Worm (Caenorhabditis elegans) whole organism, L3 larva: Measurements from ENCODE around the gene C27D6.11.
A peak's percentile ranks its signal among the peaks of the same experiment; 100 is the strongest.

Experiments used
- R02D3.7 ChIP-seq: fragments of 150-350 bp; optimal IDR thresholded peaks from 2 replicates; lab custom pipeline; 2014; ENCODE audit warnings: missing biosample characterization, missing genetic modification characterization
- ZK546.5 ChIP-seq: sonication (generic microtip); optimal IDR thresholded peaks from 2 replicates; lab custom pipeline; 2017; ENCODE audit warnings: missing biosample characterization, missing genetic modification characterization
- ceh-16 ChIP-seq: sonication (generic microtip); optimal IDR thresholded peaks from 2 replicates; lab custom pipeline; 2017; ENCODE audit warnings: missing biosample characterization, missing genetic modification characterization
- ceh-28 ChIP-seq: fragments of 150-350 bp; optimal IDR thresholded peaks from 2 replicates; lab custom pipeline; 2014; ENCODE audit warnings: missing biosample characterization, missing genetic modification reagents, missing genetic modification characterization
- ceh-82 ChIP-seq: fragments of 150-350 bp; optimal IDR thresholded peaks from 2 replicates; lab custom pipeline; 2014; ENCODE audit warnings: missing biosample characterization, missing genetic modification characterization
- egl-27 ChIP-seq: sonication (generic microtip); optimal IDR thresholded peaks from 4 replicates; lab custom pipeline; 2017; ENCODE audit warnings: missing biosample characterization, missing genetic modification reagents, missing genetic modification characterization
- elt-1 ChIP-seq: fragments of 150-350 bp; optimal IDR thresholded peaks from 2 replicates; lab custom pipeline; 2014; ENCODE audit warnings: missing biosample characterization, missing genetic modification characterization
- elt-2 ChIP-seq: sonication (generic microtip); optimal IDR thresholded peaks from 2 replicates; lab custom pipeline; 2016; ENCODE audit warnings: missing genetic modification reagents, mild to moderate bottlenecking, missing genetic modification characterization, missing compliant biosample characterization
- elt-3 ChIP-seq, 3 experiments: fragments of 150-350 bp in 1 of 3; sonication (generic microtip) in 2 of 3; optimal IDR thresholded peaks; 2 replicates in 2 of 3; 4 replicates in 1 of 3; lab custom pipeline; 2014 to 2017; ENCODE audit warnings: missing biosample characterization in 3 of 3, missing genetic modification characterization in 3 of 3
- fkh-10 ChIP-seq: sonication (generic microtip); optimal IDR thresholded peaks from 2 replicates; lab custom pipeline; 2017; ENCODE audit warnings: missing biosample characterization, missing genetic modification reagents, missing genetic modification characterization
- fkh-2 ChIP-seq: fragments of 150-350 bp; optimal IDR thresholded peaks from 2 replicates; lab custom pipeline; 2014; ENCODE audit warnings: missing biosample characterization, missing genetic modification reagents, missing genetic modification characterization
- fos-1 ChIP-seq: fragments of 150-350 bp; optimal IDR thresholded peaks from 2 replicates; lab custom pipeline; 2014; ENCODE audit warnings: missing biosample characterization, missing genetic modification characterization
- hmg-11 ChIP-seq: sonication (generic microtip); optimal IDR thresholded peaks from 2 replicates; lab custom pipeline; 2016; ENCODE audit warnings: missing genetic modification characterization, missing compliant biosample characterization
- jun-1 ChIP-seq: fragments of 150-350 bp; optimal IDR thresholded peaks from 2 replicates; lab custom pipeline; 2014; ENCODE audit warnings: missing biosample characterization, missing genetic modification reagents, missing genetic modification characterization
- lin-15B ChIP-seq: fragments of 150-350 bp; optimal IDR thresholded peaks from 2 replicates; lab custom pipeline; 2014; ENCODE audit warnings: missing biosample characterization, missing genetic modification characterization
- lin-39 ChIP-seq: fragments of 150-350 bp; optimal IDR thresholded peaks from 2 replicates; lab custom pipeline; 2018; ENCODE audit warnings: missing biosample characterization, missing genetic modification reagents, missing genetic modification characterization
- mdl-1 ChIP-seq: fragments of 150-350 bp; optimal IDR thresholded peaks from 2 replicates; lab custom pipeline; 2014; ENCODE audit warnings: missing biosample characterization, missing genetic modification characterization
- nfya-1 ChIP-seq: sonication (generic microtip); optimal IDR thresholded peaks from 2 replicates; lab custom pipeline; 2017; ENCODE audit warnings: missing genetic modification characterization, mild to moderate bottlenecking, missing compliant biosample characterization, antibody characterized with exemption, moderate library complexity; ENCODE audit not compliant: insufficient read depth
- nhr-12 ChIP-seq: fragments of 150-350 bp; optimal IDR thresholded peaks from 2 replicates; lab custom pipeline; 2014; ENCODE audit warnings: missing biosample characterization, missing genetic modification characterization
- nhr-23 ChIP-seq: fragments of 150-350 bp; optimal IDR thresholded peaks from 2 replicates; lab custom pipeline; 2014; ENCODE audit warnings: missing biosample characterization, missing genetic modification reagents, missing genetic modification characterization
- nhr-237 ChIP-seq: fragments of 150-350 bp; optimal IDR thresholded peaks from 2 replicates; lab custom pipeline; 2014; ENCODE audit warnings: missing biosample characterization, missing genetic modification characterization
- nhr-25 ChIP-seq: sonication (generic microtip); optimal IDR thresholded peaks from 2 replicates; lab custom pipeline; 2017; ENCODE audit warnings: missing biosample characterization, missing genetic modification characterization
- nhr-28 ChIP-seq: fragments of 150-350 bp; optimal IDR thresholded peaks from 2 replicates; lab custom pipeline; 2014; ENCODE audit warnings: missing biosample characterization, missing genetic modification characterization
- nhr-43 ChIP-seq: sonication (generic microtip); optimal IDR thresholded peaks from 2 replicates; lab custom pipeline; 2016; ENCODE audit warnings: mild to moderate bottlenecking, missing genetic modification characterization, missing compliant biosample characterization; ENCODE audit not compliant: poor library complexity, severe bottlenecking
- nhr-67 ChIP-seq: fragments of 150-350 bp; optimal IDR thresholded peaks from 2 replicates; lab custom pipeline; 2014; ENCODE audit warnings: missing biosample characterization, missing genetic modification characterization
- nhr-76 ChIP-seq: fragments of 150-350 bp; sonication (generic microtip); optimal IDR thresholded peaks from 5 replicates; lab custom pipeline; 2014; ENCODE audit warnings: missing biosample characterization, missing genetic modification characterization
- pha-4 ChIP-seq: fragments of 150-350 bp; optimal IDR thresholded peaks from 2 replicates; lab custom pipeline; 2014; ENCODE audit warnings: missing biosample characterization, missing genetic modification reagents, missing genetic modification characterization
- pqm-1 ChIP-seq: fragments of 150-350 bp; optimal IDR thresholded peaks from 2 replicates; lab custom pipeline; 2017; ENCODE audit warnings: missing biosample characterization, missing genetic modification characterization, inconsistent platforms
- sea-2 ChIP-seq: fragments of 150-350 bp; sonication (generic microtip); optimal IDR thresholded peaks from 4 replicates; lab custom pipeline; 2014; ENCODE audit warnings: missing biosample characterization, missing genetic modification reagents, missing genetic modification characterization
- skn-1 ChIP-seq: fragments of 150-350 bp; optimal IDR thresholded peaks from 2 replicates; lab custom pipeline; 2014; ENCODE audit warnings: missing biosample characterization, missing genetic modification characterization
- snpc-4 ChIP-seq: fragments of 150-350 bp; optimal IDR thresholded peaks from 2 replicates; lab custom pipeline; 2014; ENCODE audit warnings: missing biosample characterization, missing genetic modification characterization
- tbx-2 ChIP-seq: sonication (generic microtip); optimal IDR thresholded peaks from 2 replicates; lab custom pipeline; 2016; ENCODE audit warnings: mild to moderate bottlenecking, missing genetic modification characterization, missing compliant biosample characterization
- unc-39 ChIP-seq: sonication (generic microtip); optimal IDR thresholded peaks from 4 replicates; lab custom pipeline; 2017; ENCODE audit warnings: missing biosample characterization, missing genetic modification characterization
- unc-62 ChIP-seq: fragments of 150-350 bp; sonication (generic microtip); optimal IDR thresholded peaks from 4 replicates; lab custom pipeline; 2014; ENCODE audit warnings: missing biosample characterization, missing genetic modification reagents, missing genetic modification characterization
- ztf-11 ChIP-seq: fragments of 150-350 bp; optimal IDR thresholded peaks from 2 replicates; lab custom pipeline; 2014; ENCODE audit warnings: missing biosample characterization, missing genetic modification characterization
- ztf-4 ChIP-seq: fragments of 150-350 bp; optimal IDR thresholded peaks from 2 replicates; lab custom pipeline; 2014; ENCODE audit warnings: missing biosample characterization, missing genetic modification characterization

The C27D6.11 gene

DNA sequence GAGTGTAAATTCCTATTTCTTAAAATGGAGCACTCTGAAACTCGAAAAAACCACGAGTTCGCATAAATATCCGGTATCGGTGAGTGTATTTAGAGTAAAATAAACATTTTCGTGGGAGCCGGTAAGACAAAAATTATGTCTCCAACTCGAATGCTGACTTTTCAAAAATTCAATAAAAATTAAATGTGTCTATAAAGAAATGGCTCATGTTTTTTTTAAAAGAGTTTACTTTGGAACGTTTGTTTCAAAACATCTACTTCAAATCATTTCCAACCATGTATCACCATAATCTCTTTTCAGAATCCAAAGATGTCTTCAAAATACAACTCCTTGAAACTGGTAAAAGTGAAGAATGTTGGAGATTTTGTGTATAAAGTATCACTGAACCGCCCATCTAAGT is 18.4 kb downstream of the C27D6.11 start, which contains the start of gene F58A6.1:
F58A6.1 (plus strand) TSS at position 301 of the 400 bp plus-strand sequence.
- TF ChIP-seq fkh-10 (GFP tag; lab: Kevin White, UChicago): no peak
- TF ChIP-seq nhr-12 (tag; lab: Kevin White, UChicago): no peak
- TF ChIP-seq nhr-76 (tag; lab: Kevin White, UChicago): no peak
- TF ChIP-seq nfya-1 (tag; lab: Kevin White, UChicago): no peak
- no peak for TF ChIP-seq pqm-1 (tag; lab: Kevin White, UChicago)

DNA sequence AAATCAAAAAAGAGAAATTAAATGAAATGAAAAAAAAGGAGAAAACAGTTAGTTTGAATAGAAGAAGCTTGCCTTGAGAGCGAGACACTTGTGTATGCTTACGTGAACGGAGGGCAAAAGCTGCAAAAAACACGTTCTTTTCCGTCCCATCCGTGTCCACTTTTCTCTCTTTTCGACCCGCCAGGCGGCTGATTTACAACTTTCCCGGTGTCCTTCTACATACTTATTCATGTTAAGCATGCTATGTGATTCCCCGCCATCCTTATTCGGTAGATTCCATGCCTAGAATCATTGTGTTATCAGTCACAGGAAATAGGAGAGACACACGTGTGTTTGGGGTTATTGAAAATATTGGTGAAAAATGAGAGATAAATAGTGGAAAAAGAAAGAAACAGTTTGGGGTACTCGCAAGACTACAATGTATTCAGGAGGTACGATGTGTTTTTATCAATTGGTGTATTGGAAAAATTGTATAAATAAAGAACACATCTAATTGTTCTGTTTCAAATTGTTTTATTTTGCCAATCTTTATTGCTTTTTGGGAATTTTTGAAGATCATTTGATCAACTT is 19.0 kb downstream of the C27D6.11 start, which contains the start of gene nas-29:
nas-29 (minus strand) TSS at position 92 of the 570 bp plus-strand sequence.
- TF ChIP-seq egl-27 (tag; lab: Kevin White, UChicago) (no peak), nhr-25 (tag; lab: Kevin White, UChicago) (peak; percentile 64), ceh-28 (tag; lab: Kevin White, UChicago) (no peak), snpc-4 (no peak), pha-4 (tag; lab: Kevin White, UChicago) (no peak), ceh-82 (no peak), elt-1 (tag; lab: Kevin White, UChicago) (no peak), lin-39 (no peak), skn-1 (tag; lab: Kevin White, UChicago) (no peak), R02D3.7 (tag; lab: Kevin White, UChicago) (no peak), mdl-1 (tag; lab: Kevin White, UChicago) (peak; percentile 28), pqm-1 (tag; lab: Kevin White, UChicago) (peak; percentile 89), jun-1 (tag; lab: Kevin White, UChicago) (peak; percentile 20), fos-1 (tag; lab: Kevin White, UChicago) (no peak), sea-2 (GFP tag; lab: Kevin White, UChicago) (no peak), elt-2 (tag; lab: Kevin White, UChicago) (peak; percentile 98), nhr-28 (no peak), hmg-11 (no peak), ztf-11 (no peak), nhr-43 (peak; percentile 44), nhr-23 (tag; lab: Kevin White, UChicago) (no peak), unc-62 (GFP tag; lab: Kevin White, UChicago) (no peak), unc-39 (tag; lab: Kevin White, UChicago) (no peak), lin-15B (no peak), ceh-16 (tag; lab: Kevin White, UChicago) (no peak)

DNA sequence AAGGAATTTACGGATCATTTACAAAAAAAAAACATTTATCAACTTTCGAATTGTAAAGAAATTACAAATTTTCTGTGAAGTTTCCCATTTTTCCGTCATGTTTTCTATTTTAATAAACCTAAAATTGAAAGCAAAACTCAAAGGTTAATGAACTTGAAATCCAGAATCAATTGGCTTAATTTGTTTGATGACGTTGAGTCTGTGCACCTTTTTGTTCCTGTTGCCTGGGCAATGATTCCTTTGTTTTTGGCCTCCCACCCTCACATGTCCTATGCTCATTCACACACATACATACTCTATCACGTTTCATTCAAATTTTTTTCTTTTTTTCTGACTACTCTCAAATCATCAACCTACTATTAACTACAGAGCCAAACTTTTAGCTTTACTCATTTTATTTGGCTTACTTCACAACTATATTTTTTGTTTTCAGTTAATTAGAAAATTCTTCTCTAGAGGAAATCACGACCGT is 24.7 kb downstream of the C27D6.11 start, which contains the start of gene F58A6.2:
F58A6.2 (plus strand) TSS at position 422 of the 472 bp plus-strand sequence.
- no peak for TF ChIP-seq elt-2 (tag; lab: Kevin White, UChicago)
- no peak for TF ChIP-seq pqm-1 (tag; lab: Kevin White, UChicago)
- TF ChIP-seq egl-27 (tag; lab: Kevin White, UChicago): no peak
- TF ChIP-seq nhr-23 (tag; lab: Kevin White, UChicago): no peak
- TF ChIP-seq nhr-67: no peak
- TF ChIP-seq elt-3 (tag; optimal IDR thresholded peaks at IDR 0.05; lab: Kevin White, UChicago): no peak

DNA sequence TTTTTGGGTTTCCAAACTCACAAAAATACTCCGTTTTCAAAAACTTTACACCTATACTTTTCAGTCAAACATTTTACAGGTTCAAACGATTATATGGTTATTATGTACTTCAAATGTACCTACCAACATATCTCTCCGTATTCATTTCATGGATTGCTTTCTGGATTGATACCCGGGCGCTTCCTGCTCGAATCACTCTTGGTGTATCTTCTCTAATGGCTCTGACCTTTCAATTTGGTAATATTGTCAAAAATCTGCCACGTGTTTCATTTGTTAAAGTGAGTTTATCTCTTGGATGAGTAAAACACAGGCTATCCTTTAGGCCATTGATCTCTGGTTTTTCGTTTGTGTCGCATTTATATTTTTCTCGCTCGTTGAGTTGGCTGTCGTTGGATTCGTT is 29.2 kb downstream of the C27D6.11 start:
- no peak for TF ChIP-seq nhr-237 (tag; lab: Kevin White, UChicago)
- TF ChIP-seq nhr-76 (tag; lab: Kevin White, UChicago): no peak
- no peak for TF ChIP-seq ZK546.5 (tag; lab: Kevin White, UChicago)
- TF ChIP-seq ztf-4 (tag; lab: Kevin White, UChicago): no peak
- no peak for TF ChIP-seq nhr-25 (tag; lab: Kevin White, UChicago)
- TF ChIP-seq tbx-2 (tag; lab: Kevin White, UChicago): no peak
- TF ChIP-seq fkh-2 (tag; lab: Kevin White, UChicago): no peak
- no peak for TF ChIP-seq ceh-82
- no peak for TF ChIP-seq snpc-4
